Worm (Caenorhabditis elegans): ENCODE results near the gene str-140.

ce11 chrV:8092385-8092784 lies 24.7 kb upstream of the str-140 start, which contains the start of gene str-129:
- TF ChIP-seq nhr-76 (tag; optimal IDR thresholded peaks at IDR 0.05) (no peak), nhr-23 (tag; optimal IDR thresholded peaks at IDR 0.05) (no peak)

Measured in whole organism, L3 larva.